Fruit fly (Drosophila melanogaster) whole organism, embryonic: ENCODE results near the gene mop.

Source experiments
- Awh ChIP-seq: fragments of 200-800 bp; sonication (Bioruptor generic); IDR thresholded peaks from 2 replicates; pipeline ENCODE4, ENCODE4 v1.3.6; 2022; ENCODE audit warnings: missing biosample characterization, missing genetic modification characterization
- CG10274 ChIP-seq: fragments of 200-800 bp; sonication (Bioruptor generic); optimal IDR thresholded peaks from 3 replicates; lab custom pipeline; 2017; ENCODE audit warnings: missing biosample characterization, mild to moderate bottlenecking, missing genetic modification characterization
- CG11560 ChIP-seq: fragments of 200-800 bp; sonication (Bioruptor generic); IDR thresholded peaks from 3 replicates; pipeline ENCODE4 v1.3.6; 2022; ENCODE audit warnings: missing biosample characterization, missing genetic modification characterization
- CG12769 ChIP-seq: fragments of 200-800 bp; sonication (Bioruptor generic); optimal IDR thresholded peaks from 2 replicates; lab custom pipeline; 2019; ENCODE audit warnings: missing biosample characterization, mild to moderate bottlenecking, missing genetic modification characterization, moderate library complexity
- CG1603 ChIP-seq: fragments of 200-800 bp; sonication (Bioruptor generic); optimal IDR thresholded peaks from 2 replicates; lab custom pipeline; 2019; ENCODE audit warnings: missing biosample characterization, mild to moderate bottlenecking, missing genetic modification characterization, moderate library complexity
- CG17802 ChIP-seq: fragments of 200-800 bp; sonication (Bioruptor generic); optimal IDR thresholded peaks from 2 replicates; lab custom pipeline; 2018; ENCODE audit warnings: missing biosample characterization, mild to moderate bottlenecking, missing genetic modification characterization, moderate library complexity
- CG17912 ChIP-seq: fragments of 200-800 bp; sonication (Bioruptor generic); optimal IDR thresholded peaks from 2 replicates; lab custom pipeline; 2018; ENCODE audit warnings: missing biosample characterization, mild to moderate bottlenecking, missing genetic modification characterization
- CG18011 ChIP-seq: fragments of 200-800 bp; sonication (Bioruptor generic); optimal IDR thresholded peaks from 2 replicates; lab custom pipeline; 2017; ENCODE audit warnings: missing biosample characterization, missing genetic modification characterization, mild to moderate bottlenecking, moderate library complexity, missing genotype
- CG2120 ChIP-seq: fragments of 200-800 bp; sonication (Bioruptor generic); optimal IDR thresholded peaks from 3 replicates; lab custom pipeline; 2016; ENCODE audit warnings: missing biosample characterization, missing genetic modification characterization
- CG30403 ChIP-seq: fragments of 200-800 bp; sonication (Bioruptor generic); optimal IDR thresholded peaks from 3 replicates; lab custom pipeline; 2016; ENCODE audit warnings: missing biosample characterization, missing genetic modification characterization
- CG3163 ChIP-seq: fragments of 200-800 bp; sonication (Bioruptor generic); optimal IDR thresholded peaks from 3 replicates; lab custom pipeline; 2016; ENCODE audit warnings: missing biosample characterization, missing genetic modification characterization
- CG7357 ChIP-seq: fragments of 200-800 bp; sonication (Bioruptor generic); IDR thresholded peaks from 3 replicates; pipeline ENCODE4 v1.3.6; 2022; ENCODE audit warnings: missing biosample characterization, missing genetic modification characterization
- CG7928 ChIP-seq: fragments of 200-800 bp; sonication (Bioruptor generic); optimal IDR thresholded peaks from 2 replicates; lab custom pipeline; 2017; ENCODE audit warnings: missing biosample characterization, mild to moderate bottlenecking, missing genetic modification characterization
- CG9215 ChIP-seq: fragments of 200-800 bp; sonication (Bioruptor generic); IDR thresholded peaks from 2 replicates; pipeline ENCODE4 v1.3.6; 2022; ENCODE audit warnings: missing biosample characterization, missing genetic modification characterization
- CTCF ChIP-seq: fragments of 200-800 bp; sonication (Bioruptor generic); optimal IDR thresholded peaks from 2 replicates; lab custom pipeline; 2017; ENCODE audit warnings: missing biosample characterization, mild to moderate bottlenecking, missing genetic modification characterization, moderate library complexity
- Dp ChIP-seq: fragments of 200-800 bp; sonication (Bioruptor generic); optimal IDR thresholded peaks from 2 replicates; lab custom pipeline; 2018; ENCODE audit warnings: missing biosample characterization, mild to moderate bottlenecking, missing genetic modification characterization, moderate library complexity
- HLH54F ChIP-seq: fragments of 200-800 bp; sonication (Bioruptor generic); optimal IDR thresholded peaks from 3 replicates; lab custom pipeline; 2016; ENCODE audit warnings: missing biosample characterization, missing genetic modification characterization
- Hr78 ChIP-seq, 2 experiments: fragments of 200-800 bp in 1 of 2; fragments of >200 bp in 1 of 2; sonication (Bioruptor generic) in 1 of 2; optimal IDR thresholded peaks; 2 replicates each; lab custom pipeline; 2017 to 2019; ENCODE audit warnings: missing biosample characterization in 2 of 2, missing genetic modification characterization in 2 of 2, mild to moderate bottlenecking in 1 of 2, moderate library complexity in 1 of 2
- MBD-R2 ChIP-seq: fragments of 200-800 bp; sonication (Bioruptor generic); IDR thresholded peaks from 2 replicates; pipeline ENCODE4 v1.3.6; 2022; ENCODE audit warnings: missing biosample characterization, missing genetic modification characterization
- Mad ChIP-seq: fragments of 200-800 bp; sonication (Bioruptor generic); optimal IDR thresholded peaks from 2 replicates; lab custom pipeline; 2016; ENCODE audit warnings: missing biosample characterization, missing genetic modification characterization
- Max ChIP-seq: fragments of 200-800 bp; sonication (Bioruptor generic); optimal IDR thresholded peaks from 2 replicates; lab custom pipeline; 2016; ENCODE audit warnings: missing biosample characterization, mild to moderate bottlenecking, missing genetic modification characterization
- Sox100B ChIP-seq: fragments of 200-800 bp; sonication (Bioruptor generic); optimal IDR thresholded peaks from 3 replicates; lab custom pipeline; 2018; ENCODE audit warnings: missing biosample characterization, mild to moderate bottlenecking, missing genetic modification characterization
- Sry-δ ChIP-seq: fragments of 200-800 bp; sonication (Bioruptor generic); optimal IDR thresholded peaks from 2 replicates; lab custom pipeline; 2016; ENCODE audit warnings: missing biosample characterization, missing genetic modification characterization
- Trl ChIP-seq, 3 experiments: fragments of >200 bp in 2 of 3; fragments of 200-800 bp in 1 of 3; sonication (Bioruptor generic) in 1 of 3; optimal IDR thresholded peaks; 2 replicates in 1 of 3; 3 replicates in 2 of 3; lab custom pipeline; 2016 to 2017; ENCODE audit warnings: missing biosample characterization in 1 of 3, missing genetic modification characterization in 1 of 3
- al ChIP-seq: fragments of 200-800 bp; sonication (Bioruptor generic); IDR thresholded peaks from 2 replicates; pipeline ENCODE4 v1.3.6; 2022; ENCODE audit warnings: missing biosample characterization, missing genetic modification characterization
- amos ChIP-seq: fragments of 200-800 bp; sonication (Bioruptor generic); IDR thresholded peaks from 2 replicates; pipeline ENCODE4 v1.3.6; 2022; ENCODE audit warnings: missing biosample characterization, missing genetic modification characterization; ENCODE audit not compliant: partially characterized antibody
- br ChIP-seq: fragments of >200 bp; optimal IDR thresholded peaks from 2 replicates; lab custom pipeline; 2017
- caup ChIP-seq: fragments of 200-800 bp; sonication (Bioruptor generic); optimal IDR thresholded peaks from 3 replicates; lab custom pipeline; 2017; ENCODE audit warnings: missing biosample characterization, mild to moderate bottlenecking, missing genetic modification characterization, moderate library complexity; ENCODE audit not compliant: severe bottlenecking
- chif ChIP-seq, 2 experiments: fragments of 200-800 bp; sonication (Bioruptor generic); optimal IDR thresholded peaks; 3 replicates each; lab custom pipeline; 2016; ENCODE audit warnings: missing biosample characterization in 2 of 2, missing genetic modification characterization in 2 of 2
- eve ChIP-seq, 2 experiments: fragments of >200 bp; optimal IDR thresholded peaks; 2 replicates each; lab custom pipeline; 2017; ENCODE audit warnings: missing biosample characterization in 2 of 2, missing genetic modification characterization in 2 of 2
- fru ChIP-seq: fragments of >200 bp; optimal IDR thresholded peaks from 2 replicates; lab custom pipeline; 2017
- gro ChIP-seq: fragments of 200-800 bp; sonication (Bioruptor generic); optimal IDR thresholded peaks from 2 replicates; lab custom pipeline; 2016; ENCODE audit warnings: missing biosample characterization, missing genetic modification characterization
- her ChIP-seq: fragments of 200-800 bp; sonication (Bioruptor generic); optimal IDR thresholded peaks from 2 replicates; lab custom pipeline; 2016; ENCODE audit warnings: missing biosample characterization, missing genetic modification characterization
- hkb ChIP-seq, 2 experiments: fragments of 200-800 bp in 1 of 2; fragments of >200 bp in 1 of 2; sonication (Bioruptor generic) in 1 of 2; IDR thresholded peaks in 1 of 2; optimal IDR thresholded peaks in 1 of 2; 2 replicates each; pipeline versions ENCODE4 v1.3.6 to Lab custom; 2017 to 2022; ENCODE audit warnings: missing biosample characterization in 1 of 2, missing genetic modification characterization in 1 of 2
- lmd ChIP-seq: fragments of 200-800 bp; sonication (Bioruptor generic); IDR thresholded peaks from 2 replicates; pipeline ENCODE4 v1.3.6; 2022; ENCODE audit warnings: missing biosample characterization, missing genetic modification characterization
- nerfin-1 ChIP-seq: fragments of 200-800 bp; sonication (Bioruptor generic); optimal IDR thresholded peaks from 3 replicates; lab custom pipeline; 2019; ENCODE audit warnings: missing biosample characterization, mild to moderate bottlenecking, missing genetic modification characterization, moderate library complexity
- org-1 ChIP-seq: fragments of 200-800 bp; sonication (Bioruptor generic); optimal IDR thresholded peaks from 2 replicates; lab custom pipeline; 2017; ENCODE audit warnings: missing biosample characterization, missing genetic modification characterization
- pan ChIP-seq, 4 experiments: fragments of >200 bp in 3 of 4; fragments of 200-800 bp in 1 of 4; sonication (Bioruptor generic) in 1 of 4; optimal IDR thresholded peaks in 3 of 4; IDR thresholded peaks in 1 of 4; 2 replicates each; pipeline versions ENCODE4 v1.3.6 to Lab custom; 2017 to 2022; ENCODE audit warnings: missing biosample characterization in 2 of 4, missing genetic modification characterization in 2 of 4, mixed read lengths in 1 of 4
- phol ChIP-seq: fragments of 200-800 bp; sonication (Bioruptor generic); optimal IDR thresholded peaks from 3 replicates; lab custom pipeline; 2018; ENCODE audit warnings: missing biosample characterization, mild to moderate bottlenecking, missing genetic modification characterization, moderate library complexity
- prd ChIP-seq, 3 experiments: fragments of >200 bp in 2 of 3; fragments of 200-800 bp in 1 of 3; sonication (Bioruptor generic) in 1 of 3; optimal IDR thresholded peaks in 2 of 3; IDR thresholded peaks in 1 of 3; 2 replicates in 2 of 3; 3 replicates in 1 of 3; pipeline versions ENCODE4 v1.3.6 to Lab custom; 2017 to 2022; ENCODE audit warnings: missing biosample characterization in 1 of 3, missing genetic modification characterization in 1 of 3
- sima ChIP-seq: fragments of 200-800 bp; sonication (Bioruptor generic); optimal IDR thresholded peaks from 2 replicates; lab custom pipeline; 2016; ENCODE audit warnings: missing biosample characterization, missing genetic modification characterization
- sisA ChIP-seq: fragments of 200-800 bp; sonication (Bioruptor generic); IDR thresholded peaks from 2 replicates; pipeline ENCODE4 v1.3.6; 2022; ENCODE audit warnings: missing biosample characterization, missing genetic modification characterization
- slbo ChIP-seq: fragments of 200-800 bp; sonication (Bioruptor generic); IDR thresholded peaks from 2 replicates; pipeline ENCODE4 v1.3.6; 2022; ENCODE audit warnings: missing biosample characterization, missing genetic modification characterization
- so ChIP-seq: fragments of 200-800 bp; sonication (Bioruptor generic); IDR thresholded peaks from 3 replicates; pipeline ENCODE4 v1.3.6; 2022; ENCODE audit warnings: missing biosample characterization, missing genetic modification characterization
- tna ChIP-seq: fragments of 200-800 bp; sonication (Bioruptor generic); IDR thresholded peaks from 2 replicates; pipeline ENCODE4 v1.3.6; 2022; ENCODE audit warnings: missing biosample characterization, missing genetic modification characterization; ENCODE audit not compliant: partially characterized antibody
- zen2 ChIP-seq: fragments of 200-800 bp; sonication (Bioruptor generic); IDR thresholded peaks from 3 replicates; pipeline ENCODE4 v1.3.6; 2022; ENCODE audit warnings: missing biosample characterization, missing genetic modification characterization; ENCODE audit not compliant: partially characterized antibody
- zfh2 ChIP-seq: fragments of 200-800 bp; sonication (Bioruptor generic); optimal IDR thresholded peaks from 2 replicates; lab custom pipeline; 2016; ENCODE audit warnings: missing biosample characterization, missing genetic modification characterization

mop gene

dm6 chr3L:14761837-14762785, 13.8 kb downstream of the mop start, which contains the start of the genes Tsen34 and Mgat4a (continued):
- TF ChIP-seq MBD-R2 (GFP tag; lab: Robert Waterston, UW): no peak; the same call in none of the 2 replicates
- no peak for TF ChIP-seq br (lab: Kevin White, UChicago)
- peak; percentile 64; the same call in 1 of the 2 replicates for TF ChIP-seq amos (GFP tag; lab: Robert Waterston, UW)
- peak; percentile 37 for TF ChIP-seq phol (tag; lab: Kevin White, UChicago)
- no peak for TF ChIP-seq sima (GFP tag; lab: Kevin White, UChicago)
- no peak for TF ChIP-seq CG10274
- no peak; the same call in 2 of the 3 replicates for TF ChIP-seq zen2 (GFP tag; lab: Robert Waterston, UW)
- no peak for TF ChIP-seq lmd (GFP tag; lab: Robert Waterston, UW)
- TF ChIP-seq Hr78 (GFP tag; optimal IDR thresholded peaks at IDR 0.05; lab: Kevin White, UChicago): no peak
- no peak for TF ChIP-seq al (GFP tag; lab: Robert Waterston, UW)
- TF ChIP-seq org-1 (GFP tag; lab: Kevin White, UChicago): peak; percentile 46
- TF ChIP-seq zfh2 (GFP tag; lab: Kevin White, UChicago): peak; percentile 25
- TF ChIP-seq prd (optimal IDR thresholded peaks at IDR 0.05; lab: Kevin White, UChicago): no peak
- peak; percentile 45; the same call in 2 of the 3 replicates for TF ChIP-seq prd (GFP tag; IDR thresholded peaks at IDR 0.05; lab: Robert Waterston, UW)
- peak; percentile 47; the same call in 1 of the 2 replicates for TF ChIP-seq tna (GFP tag; lab: Robert Waterston, UW)
- no peak for TF ChIP-seq eve (GFP tag; optimal IDR thresholded peaks at IDR 0.05; lab: Kevin White, UChicago)
- peak; percentile 53 for TF ChIP-seq Max (GFP tag; lab: Kevin White, UChicago)
- peak; percentile 43; the same call in 1 of the 3 replicates for TF ChIP-seq so (GFP tag; lab: Robert Waterston, UW)
- TF ChIP-seq CG7928 (GFP tag; lab: Kevin White, UChicago): peak; percentile 27
- no peak for TF ChIP-seq hkb (optimal IDR thresholded peaks at IDR 0.05; lab: Kevin White, UChicago)
- TF ChIP-seq hkb (GFP tag; IDR thresholded peaks at IDR 0.05; lab: Robert Waterston, UW): 0 out of 2 replicates have a peak, but pooled peaks have one; percentile 28
- peak in 1 of 2 experiments; percentile 28 for TF ChIP-seq chif (GFP tag; optimal IDR thresholded peaks at IDR 0.05; lab: Kevin White, UChicago)
- peak; percentile 71 for TF ChIP-seq CG2120
- TF ChIP-seq CG17912 (GFP tag; lab: Kevin White, UChicago): peak; percentile 56
- TF ChIP-seq fru: no peak
- TF ChIP-seq CG30403 (GFP tag; lab: Kevin White, UChicago): no peak
- TF ChIP-seq HLH54F (GFP tag; lab: Kevin White, UChicago): peak; percentile 27
- TF ChIP-seq Mad (GFP tag; lab: Kevin White, UChicago): no peak
- no peak for TF ChIP-seq pan (optimal IDR thresholded peaks at IDR 0.05; lab: Kevin White, UChicago)
- TF ChIP-seq pan (GFP tag; optimal IDR thresholded peaks at IDR 0.05 in 1 of 2, IDR thresholded peaks at IDR 0.05 in 1 of 2): peak in 1 of 2 experiments; percentile 24
- TF ChIP-seq Awh (GFP tag; lab: Robert Waterston, UW): peak; percentile 44; the same call in 1 of the 2 replicates
- TF ChIP-seq CG9215 (GFP tag; lab: Robert Waterston, UW): no peak; the same call in 1 of the 2 replicates
- no peak for TF ChIP-seq her (GFP tag; lab: Kevin White, UChicago)
- no peak for TF ChIP-seq CG7357
- no peak for TF ChIP-seq Sox100B (GFP tag; lab: Kevin White, UChicago)
- TF ChIP-seq sisA (GFP tag; lab: Robert Waterston, UW): no peak
- TF ChIP-seq slbo (GFP tag; lab: Robert Waterston, UW): peak; percentile 59
- TF ChIP-seq nerfin-1 (tag; lab: Kevin White, UChicago): no peak
- TF ChIP-seq CG12769 (tag; lab: Kevin White, UChicago): no peak
- no peak for TF ChIP-seq Trl (optimal IDR thresholded peaks at IDR 0.05; lab: Kevin White, UChicago)
- peak; percentile 32 for TF ChIP-seq Trl (GFP tag; optimal IDR thresholded peaks at IDR 0.05; lab: Kevin White, UChicago)
- peak; percentile 77 for TF ChIP-seq gro (GFP tag; lab: Kevin White, UChicago)
- TF ChIP-seq caup (GFP tag; lab: Kevin White, UChicago): peak; percentile 79
- peak; percentile 81 for TF ChIP-seq Sry-δ (GFP tag; lab: Kevin White, UChicago)
- peak; percentile 14 for TF ChIP-seq CTCF (GFP tag; lab: Kevin White, UChicago)
- no peak for TF ChIP-seq CG11560
- TF ChIP-seq CG17802 (tag; lab: Kevin White, UChicago): peak; percentile 25
- TF ChIP-seq CG1603 (tag; lab: Kevin White, UChicago): no peak
- no peak for TF ChIP-seq CG18011 (GFP tag; lab: Kevin White, UChicago)
- peak; percentile 49 for TF ChIP-seq Dp (GFP tag; lab: Kevin White, UChicago)
- TF ChIP-seq CG3163 (GFP tag; lab: Kevin White, UChicago): peak; percentile 1
